Fruit fly (Drosophila melanogaster) whole organism, embryonic: ENCODE results near the gene CG32625.

Source experiments
- Bgb ChIP-seq: fragments of 200-800 bp; sonication (Bioruptor generic); IDR thresholded peaks from 2 replicates; pipeline ENCODE4 v1.3.6; 2022; ENCODE audit warnings: missing biosample characterization, missing genetic modification characterization; ENCODE audit not compliant: partially characterized antibody
- BtbVII ChIP-seq: fragments of 200-800 bp; sonication (Bioruptor generic); optimal IDR thresholded peaks from 3 replicates; lab custom pipeline; 2017; ENCODE audit warnings: missing biosample characterization, mild to moderate bottlenecking, missing genetic modification characterization
- CG12744 ChIP-seq: fragments of 200-800 bp; sonication (Bioruptor generic); optimal IDR thresholded peaks from 2 replicates; lab custom pipeline; 2016; ENCODE audit warnings: missing biosample characterization, missing genetic modification characterization
- CG13287 ChIP-seq: fragments of 200-800 bp; sonication (Bioruptor generic); IDR thresholded peaks from 2 replicates; pipeline ENCODE4 v1.3.6; 2022; ENCODE audit warnings: missing biosample characterization, missing genetic modification characterization; ENCODE audit not compliant: partially characterized antibody
- CG14014 ChIP-seq: fragments of 200-800 bp; sonication (Bioruptor generic); IDR thresholded peaks from 2 replicates; pipeline ENCODE4 v1.3.6; 2022; ENCODE audit warnings: missing biosample characterization, missing genetic modification characterization
- CG14710 ChIP-seq: fragments of 200-800 bp; sonication (Bioruptor generic); optimal IDR thresholded peaks from 3 replicates; lab custom pipeline; 2019; ENCODE audit warnings: missing biosample characterization, mild to moderate bottlenecking, missing genetic modification characterization, moderate library complexity
- CG15514 ChIP-seq: fragments of 200-800 bp; sonication (Bioruptor generic); optimal IDR thresholded peaks from 3 replicates; lab custom pipeline; 2017; ENCODE audit warnings: missing biosample characterization, missing genetic modification characterization, mild to moderate bottlenecking, moderate library complexity, missing genetic modification reagents
- CG1603 ChIP-seq: fragments of 200-800 bp; sonication (Bioruptor generic); optimal IDR thresholded peaks from 2 replicates; lab custom pipeline; 2019; ENCODE audit warnings: missing biosample characterization, mild to moderate bottlenecking, missing genetic modification characterization, moderate library complexity
- CG2116 ChIP-seq: fragments of 200-800 bp; sonication (Bioruptor generic); optimal IDR thresholded peaks from 3 replicates; lab custom pipeline; 2018; ENCODE audit warnings: missing biosample characterization, mild to moderate bottlenecking, missing genetic modification characterization
- CG32532 ChIP-seq: fragments of 200-800 bp; sonication (Bioruptor generic); IDR thresholded peaks from 2 replicates; pipeline ENCODE4 v1.3.6; 2022; ENCODE audit warnings: missing biosample characterization, missing genetic modification characterization
- CG33557 ChIP-seq: fragments of 200-800 bp; sonication (Bioruptor generic); optimal IDR thresholded peaks from 2 replicates; lab custom pipeline; 2019; ENCODE audit warnings: missing biosample characterization, mild to moderate bottlenecking, missing genetic modification characterization, moderate library complexity
- CG34376 ChIP-seq: fragments of 200-800 bp; sonication (Bioruptor generic); optimal IDR thresholded peaks from 2 replicates; lab custom pipeline; 2018; ENCODE audit warnings: missing biosample characterization, mild to moderate bottlenecking, missing genetic modification characterization
- CG4707 ChIP-seq: fragments of 200-800 bp; sonication (Bioruptor generic); optimal IDR thresholded peaks from 2 replicates; lab custom pipeline; 2018; ENCODE audit warnings: missing biosample characterization, mild to moderate bottlenecking, missing genetic modification characterization, moderate library complexity
- CG8290 ChIP-seq, 3 experiments: fragments of 200-800 bp; sonication (Bioruptor generic); optimal IDR thresholded peaks; 2 replicates each; lab custom pipeline; 2016 to 2019; ENCODE audit warnings: missing biosample characterization in 3 of 3, missing genetic modification characterization in 3 of 3, mild to moderate bottlenecking in 2 of 3, moderate library complexity in 1 of 3
- CG9609 ChIP-seq: fragments of 200-800 bp; sonication (Bioruptor generic); optimal IDR thresholded peaks from 3 replicates; lab custom pipeline; 2016; ENCODE audit warnings: missing biosample characterization, missing genetic modification characterization
- CHES-1-like ChIP-seq: fragments of 200-800 bp; sonication (Bioruptor generic); optimal IDR thresholded peaks from 2 replicates; lab custom pipeline; 2016; ENCODE audit warnings: missing biosample characterization, missing genetic modification characterization
- E2f1 ChIP-seq: fragments of 200-800 bp; sonication (Bioruptor generic); IDR thresholded peaks from 2 replicates; pipeline ENCODE4 v1.3.6; 2022; ENCODE audit warnings: missing biosample characterization, missing genetic modification characterization
- E2f2 ChIP-seq: fragments of 200-800 bp; sonication (Bioruptor generic); IDR thresholded peaks from 2 replicates; pipeline ENCODE4 v1.3.6; 2022; ENCODE audit warnings: missing biosample characterization, missing genetic modification characterization
- Eip74EF ChIP-seq, 2 experiments: fragments of 200-800 bp in 1 of 2; fragments of >200 bp in 1 of 2; sonication (Bioruptor generic) in 1 of 2; optimal IDR thresholded peaks; 2 replicates each; lab custom pipeline; 2017 to 2019; ENCODE audit warnings: missing biosample characterization in 2 of 2, missing genetic modification characterization in 2 of 2, mild to moderate bottlenecking in 1 of 2, moderate library complexity in 1 of 2
- Hand ChIP-seq: fragments of 200-800 bp; sonication (Bioruptor generic); optimal IDR thresholded peaks from 2 replicates; lab custom pipeline; 2017; ENCODE audit warnings: mild to moderate bottlenecking, missing biosample characterization, missing genetic modification reagents, missing genetic modification characterization
- HmgZ ChIP-seq: fragments of 200-800 bp; sonication (Bioruptor generic); optimal IDR thresholded peaks from 2 replicates; lab custom pipeline; 2018; ENCODE audit warnings: missing biosample characterization, mild to moderate bottlenecking, missing genetic modification characterization
- Lhr ChIP-seq: fragments of 200-800 bp; sonication (Bioruptor generic); optimal IDR thresholded peaks from 3 replicates; lab custom pipeline; 2017; ENCODE audit warnings: mild to moderate bottlenecking, missing biosample characterization, missing genetic modification reagents, missing genetic modification characterization
- Med ChIP-seq: fragments of 200-800 bp; sonication (Bioruptor generic); peaks from one replicate; lab custom pipeline; 2016; ENCODE audit warnings: missing biosample characterization, missing genetic modification characterization, mild to moderate bottlenecking, inconsistent platforms, moderate library complexity
- Myb ChIP-seq: fragments of 200-800 bp; sonication (Bioruptor generic); optimal IDR thresholded peaks from 2 replicates; lab custom pipeline; 2016; ENCODE audit warnings: missing biosample characterization, missing genetic modification characterization
- Nf-YC ChIP-seq: fragments of 200-800 bp; optimal IDR thresholded peaks from 3 replicates; lab custom pipeline; 2019; ENCODE audit warnings: missing biosample characterization, mild to moderate bottlenecking, missing genetic modification characterization, moderate library complexity
- Opbp ChIP-seq: fragments of 200-800 bp; sonication (Bioruptor generic); IDR thresholded peaks from 3 replicates; pipeline ENCODE4 v1.3.6; 2022; ENCODE audit warnings: missing biosample characterization, missing genetic modification characterization; ENCODE audit not compliant: partially characterized antibody
- Ravus ChIP-seq: fragments of 200-800 bp; sonication (Bioruptor generic); IDR thresholded peaks from 2 replicates; pipeline ENCODE4 v1.3.6; 2022; ENCODE audit warnings: missing biosample characterization, missing genetic modification characterization
- Ssrp ChIP-seq: fragments of 200-800 bp; sonication (Bioruptor generic); optimal IDR thresholded peaks from 2 replicates; lab custom pipeline; 2018; ENCODE audit warnings: missing biosample characterization, mild to moderate bottlenecking, missing genetic modification characterization, moderate library complexity
- Trl ChIP-seq, 3 experiments: fragments of >200 bp in 2 of 3; fragments of 200-800 bp in 1 of 3; sonication (Bioruptor generic) in 1 of 3; optimal IDR thresholded peaks; 2 replicates in 1 of 3; 3 replicates in 2 of 3; lab custom pipeline; 2016 to 2017; ENCODE audit warnings: missing biosample characterization in 1 of 3, missing genetic modification characterization in 1 of 3
- Usf ChIP-seq: fragments of 200-800 bp; sonication (Bioruptor generic); optimal IDR thresholded peaks from 2 replicates; lab custom pipeline; 2017; ENCODE audit warnings: missing genotype, missing biosample characterization, missing genetic modification characterization
- ara ChIP-seq: fragments of 200-800 bp; sonication (Bioruptor generic); IDR thresholded peaks from 2 replicates; pipeline ENCODE4 v1.3.6; 2022; ENCODE audit warnings: missing biosample characterization, missing genetic modification characterization
- ato ChIP-seq: fragments of 200-800 bp; sonication (Bioruptor generic); IDR thresholded peaks from 2 replicates; pipeline ENCODE4 v1.3.6; 2022; ENCODE audit warnings: missing biosample characterization, missing genetic modification characterization; ENCODE audit not compliant: partially characterized antibody
- crp ChIP-seq, 2 experiments: fragments of 200-800 bp; sonication (Bioruptor generic); optimal IDR thresholded peaks; 2 replicates in 1 of 2; 3 replicates in 1 of 2; lab custom pipeline; 2017; ENCODE audit warnings: missing biosample characterization in 2 of 2, missing genetic modification characterization in 2 of 2, mild to moderate bottlenecking in 1 of 2, moderate library complexity in 1 of 2
- ftz-f1 ChIP-seq: fragments of 200-800 bp; sonication (Bioruptor generic); optimal IDR thresholded peaks from 2 replicates; lab custom pipeline; 2016; ENCODE audit warnings: missing biosample characterization, missing genetic modification characterization
- grn ChIP-seq: fragments of 200-800 bp; sonication (Bioruptor generic); optimal IDR thresholded peaks from 3 replicates; lab custom pipeline; 2017; ENCODE audit warnings: missing biosample characterization, missing genetic modification characterization
- gro ChIP-seq: fragments of 200-800 bp; sonication (Bioruptor generic); optimal IDR thresholded peaks from 2 replicates; lab custom pipeline; 2016; ENCODE audit warnings: missing biosample characterization, missing genetic modification characterization
- gt ChIP-seq: fragments of 200-800 bp; sonication (Bioruptor generic); IDR thresholded peaks from 2 replicates; pipeline ENCODE4 v1.3.6; 2022; ENCODE audit warnings: missing biosample characterization, missing genetic modification characterization
- hkb ChIP-seq, 2 experiments: fragments of 200-800 bp in 1 of 2; fragments of >200 bp in 1 of 2; sonication (Bioruptor generic) in 1 of 2; IDR thresholded peaks in 1 of 2; optimal IDR thresholded peaks in 1 of 2; 2 replicates each; pipeline versions ENCODE4 v1.3.6 to Lab custom; 2017 to 2022; ENCODE audit warnings: missing biosample characterization in 1 of 2, missing genetic modification characterization in 1 of 2
- mld ChIP-seq: fragments of 200-800 bp; sonication (Bioruptor generic); IDR thresholded peaks from 3 replicates; pipeline ENCODE4 v1.3.6; 2022; ENCODE audit warnings: missing biosample characterization, missing genetic modification characterization; ENCODE audit not compliant: partially characterized antibody
- nerfin-2 ChIP-seq: fragments of 200-800 bp; sonication (Bioruptor generic); IDR thresholded peaks from 2 replicates; pipeline ENCODE4 v1.3.6; 2022; ENCODE audit warnings: missing biosample characterization, missing genetic modification characterization; ENCODE audit not compliant: partially characterized antibody
- odd ChIP-seq: fragments of 200-800 bp; sonication (Bioruptor generic); optimal IDR thresholded peaks from 2 replicates; lab custom pipeline; 2017; ENCODE audit warnings: missing biosample characterization, mild to moderate bottlenecking, missing genetic modification characterization
- rib ChIP-seq: fragments of 200-800 bp; sonication (Bioruptor generic); IDR thresholded peaks from 2 replicates; pipeline ENCODE4 v1.3.6; 2022; ENCODE audit warnings: missing biosample characterization, missing genetic modification characterization
- row ChIP-seq: fragments of 200-800 bp; sonication (Bioruptor generic); IDR thresholded peaks from 3 replicates; pipeline ENCODE4 v1.3.6; 2022; ENCODE audit warnings: missing biosample characterization, missing genetic modification characterization
- schlank ChIP-seq: fragments of 200-800 bp; sonication (Bioruptor generic); optimal IDR thresholded peaks from 2 replicates; lab custom pipeline; 2018; ENCODE audit warnings: missing biosample characterization, mild to moderate bottlenecking, missing genetic modification characterization
- stwl ChIP-seq: fragments of 200-800 bp; sonication (Bioruptor generic); optimal IDR thresholded peaks from 3 replicates; lab custom pipeline; 2018; ENCODE audit warnings: missing biosample characterization, mild to moderate bottlenecking, missing genetic modification characterization, moderate library complexity
- sug ChIP-seq: fragments of 200-800 bp; optimal IDR thresholded peaks from 2 replicates; lab custom pipeline; 2019; ENCODE audit warnings: missing biosample characterization, mild to moderate bottlenecking, missing genetic modification characterization, moderate library complexity
- zfh1 ChIP-seq: fragments of 200-800 bp; sonication (Bioruptor generic); IDR thresholded peaks from 3 replicates; pipeline ENCODE4 v1.3.6; 2022; ENCODE audit warnings: missing biosample characterization, missing genetic modification characterization

Gene CG32625

DNA sequence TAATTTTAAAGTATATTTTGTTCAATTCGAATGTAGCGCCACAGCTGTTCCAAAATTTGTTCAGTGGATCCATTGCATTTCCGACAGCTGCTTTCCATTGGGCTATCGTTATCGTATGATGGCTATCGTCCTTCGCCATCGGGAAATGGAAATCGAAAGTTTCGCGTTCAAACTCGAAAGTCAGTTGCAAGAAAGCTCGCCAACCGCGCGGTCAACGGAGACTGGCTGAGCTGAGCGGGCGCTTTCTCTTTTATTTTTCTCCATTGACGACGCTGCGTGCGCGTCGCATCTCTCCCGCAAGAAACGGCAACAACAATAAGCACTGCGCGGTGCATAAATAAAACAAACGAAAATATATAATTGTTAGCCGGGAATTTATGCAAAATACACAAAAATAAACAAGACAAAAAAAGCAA, 26.9 kb upstream of the CG32625 start, which contains the start of gene inaE (continued):
- no peak for TF ChIP-seq Trl (optimal IDR thresholded peaks at IDR 0.05; lab: Kevin White, UChicago)
- TF ChIP-seq Trl (GFP tag; optimal IDR thresholded peaks at IDR 0.05; lab: Kevin White, UChicago), result peak; percentile 18
- TF ChIP-seq crp (GFP tag; optimal IDR thresholded peaks at IDR 0.05; lab: Kevin White, UChicago), result peak; percentile 22 to 91
- TF ChIP-seq CG32532 (GFP tag; lab: Robert Waterston, UW), result 0 out of 2 replicates have a peak, but pooled peaks have one; percentile 14
- peak; percentile 73 for TF ChIP-seq nerfin-2 (GFP tag; lab: Robert Waterston, UW)
- TF ChIP-seq Myb (GFP tag; lab: Kevin White, UChicago), result peak; percentile 83
- TF ChIP-seq Eip74EF (GFP tag; optimal IDR thresholded peaks at IDR 0.05; lab: Kevin White, UChicago), result peak in 1 of 2 experiments; percentile 65
- no peak for TF ChIP-seq hkb (optimal IDR thresholded peaks at IDR 0.05; lab: Kevin White, UChicago)
- 0 out of 2 replicates have a peak, but pooled peaks have one; percentile 32 for TF ChIP-seq hkb (GFP tag; IDR thresholded peaks at IDR 0.05; lab: Robert Waterston, UW)
- peak; percentile 63; the same call in 2 of the 3 replicates for TF ChIP-seq mld (GFP tag; lab: Robert Waterston, UW)
- TF ChIP-seq CG14014 (GFP tag; lab: Robert Waterston, UW), result 0 out of 2 replicates have a peak, but pooled peaks have one; percentile 15
- no peak for TF ChIP-seq Usf (GFP tag; lab: Kevin White, UChicago)
- no peak for TF ChIP-seq gt (GFP tag; lab: Robert Waterston, UW)
- peak; percentile 80 for TF ChIP-seq Bgb (GFP tag; lab: Robert Waterston, UW)
- peak; percentile 17 for TF ChIP-seq Nf-YC (tag; lab: Kevin White, UChicago)
- peak; percentile 20 for TF ChIP-seq CHES-1-like (GFP tag; lab: Kevin White, UChicago)
- no peak for TF ChIP-seq Ssrp
- TF ChIP-seq CG12744 (GFP tag; lab: Kevin White, UChicago), result peak; percentile 16
- no peak for TF ChIP-seq E2f1 (GFP tag; lab: Robert Waterston, UW)
- peak; percentile 92 for TF ChIP-seq E2f2
- TF ChIP-seq zfh1 (GFP tag; lab: Robert Waterston, UW), result 0 out of 3 replicates have a peak, but pooled peaks have one; percentile 37
- TF ChIP-seq CG34376 (GFP tag; lab: Kevin White, UChicago), result no peak
- peak; percentile 38 for TF ChIP-seq Hand (GFP tag; lab: Kevin White, UChicago)
- peak; percentile 53 for TF ChIP-seq ato
- peak; percentile 30; the same call in 1 of the 2 replicates for TF ChIP-seq ara (GFP tag; lab: Robert Waterston, UW)
- peak; percentile 69 for TF ChIP-seq CG13287 (GFP tag; lab: Robert Waterston, UW)
- TF ChIP-seq ftz-f1, result peak; percentile 88
- TF ChIP-seq CG2116 (GFP tag; lab: Kevin White, UChicago), result peak; percentile 62
- TF ChIP-seq CG14710, result peak; percentile 88
- peak; percentile 40; the same call in 1 of the 3 replicates for TF ChIP-seq row
- TF ChIP-seq HmgZ (tag; lab: Kevin White, UChicago), result peak; percentile 26
- TF ChIP-seq gro (GFP tag; lab: Kevin White, UChicago), result peak; percentile 38
- peak; percentile 69 for TF ChIP-seq stwl (tag; lab: Kevin White, UChicago)
- TF ChIP-seq schlank, result no peak
- no peak for TF ChIP-seq CG9609 (GFP tag; lab: Kevin White, UChicago)
- TF ChIP-seq BtbVII (GFP tag; lab: Kevin White, UChicago), result peak; percentile 43
- TF ChIP-seq Ravus (GFP tag; lab: Robert Waterston, UW), result no peak
- peak; percentile 79 for TF ChIP-seq CG15514 (GFP tag; lab: Kevin White, UChicago)
- TF ChIP-seq Lhr, result peak; percentile 33
- no peak for TF ChIP-seq CG33557
- peak; percentile 3 for TF ChIP-seq sug
- TF ChIP-seq CG8290 (GFP tag; optimal IDR thresholded peaks at IDR 0.05; lab: Kevin White, UChicago), result no peak
- peak in 1 of 2 experiments; percentile 63 for TF ChIP-seq CG8290 (tag; optimal IDR thresholded peaks at IDR 0.05; lab: Kevin White, UChicago)
- peak; percentile 77; the same call in 2 of the 3 replicates for TF ChIP-seq Opbp (GFP tag; lab: Robert Waterston, UW)
- peak; percentile 60 for TF ChIP-seq rib (GFP tag; lab: Robert Waterston, UW)
- TF ChIP-seq grn (GFP tag; lab: Kevin White, UChicago), result peak; percentile 14
- no peak for TF ChIP-seq odd (GFP tag; lab: Kevin White, UChicago)
- TF ChIP-seq CG1603 (tag; lab: Kevin White, UChicago), result peak; percentile 54
- TF ChIP-seq Med (GFP tag; lab: Kevin White, UChicago), result peak; percentile 90
- no peak for TF ChIP-seq CG4707
